Fruit fly (Drosophila melanogaster) whole organism, larva: Measurements from ENCODE around the gene armi.

Source experiments
- noc ChIP-seq: fragments of 200-800 bp; sonication (Bioruptor generic); optimal IDR thresholded peaks from 3 replicates; lab custom pipeline; 2019; ENCODE audit warnings: missing biosample characterization, mild to moderate bottlenecking, missing genetic modification characterization, moderate library complexity

The armi gene

dm6 chr3L:3433955-3434354, 27.2 kb upstream of the armi start:
- TF ChIP-seq noc (tag; lab: Kevin White, UChicago): no peak

dm6 chr3L:3434882-3435281, 26.2 kb upstream of the armi start:
- no peak for TF ChIP-seq noc (tag; lab: Kevin White, UChicago)

dm6 chr3L:3435531-3436309, 25.4 kb upstream of the armi start:
- peak; percentile 79 for TF ChIP-seq noc (tag; lab: Kevin White, UChicago)

- peak; percentile 57 for TF ChIP-seq noc (tag; lab: Kevin White, UChicago)
Observed at dm6 chr3L:3436838-3437663, 24.1 kb upstream of the armi start.

- no peak for TF ChIP-seq noc (tag; lab: Kevin White, UChicago)
Observed at dm6 chr3L:3437664-3438368, 23.3 kb upstream of the armi start.

dm6 chr3L:3438473-3438872, 22.6 kb upstream of the armi start:
- no peak for TF ChIP-seq noc (tag; lab: Kevin White, UChicago)

dm6 chr3L:3439598-3439997, 21.5 kb upstream of the armi start:
- no peak for TF ChIP-seq noc (tag; lab: Kevin White, UChicago)

- TF ChIP-seq noc (tag; lab: Kevin White, UChicago): no peak
Observed at dm6 chr3L:3440116-3440515, 21.0 kb upstream of the armi start.

- no peak for TF ChIP-seq noc (tag; lab: Kevin White, UChicago)
Observed at dm6 chr3L:3441763-3442673, 19.1 kb upstream of the armi start.

- no peak for TF ChIP-seq noc (tag; lab: Kevin White, UChicago)
Observed at dm6 chr3L:3442751-3443524, 18.2 kb upstream of the armi start.

- no peak for TF ChIP-seq noc (tag; lab: Kevin White, UChicago)
Observed at dm6 chr3L:3444246-3444785, 16.8 kb upstream of the armi start.

- TF ChIP-seq noc (tag; lab: Kevin White, UChicago): no peak
Observed at dm6 chr3L:3447948-3448526, 13.1 kb upstream of the armi start.

- TF ChIP-seq noc (tag; lab: Kevin White, UChicago): no peak
Observed at dm6 chr3L:3449680-3450079, 11.4 kb upstream of the armi start.

dm6 chr3L:3450410-3450809, 10.7 kb upstream of the armi start:
- peak; percentile 28 for TF ChIP-seq noc (tag; lab: Kevin White, UChicago)
